Fruit fly (Drosophila melanogaster): Measurements from ENCODE around the gene Cisd2.

DNA sequence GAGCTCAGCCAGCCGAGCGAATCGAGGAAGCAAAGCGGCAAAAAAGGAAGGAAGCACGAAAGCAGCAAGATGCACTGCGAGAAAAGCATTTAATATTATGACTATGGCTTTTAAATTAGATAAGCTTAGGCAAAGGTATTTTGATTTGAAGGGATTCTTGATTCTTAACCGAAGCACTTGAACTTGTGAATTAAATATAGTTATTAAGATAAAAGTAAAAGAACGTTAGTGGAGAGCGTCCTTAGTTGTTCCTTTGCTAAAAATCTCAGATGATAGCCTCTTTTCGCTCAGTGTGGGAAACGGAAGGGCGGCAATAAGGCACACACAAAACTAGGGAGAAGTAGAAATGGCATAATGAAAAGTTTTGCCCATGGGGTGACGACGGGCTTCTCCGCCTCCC is 46.0 kb upstream of the Cisd2 start:
- TF ChIP-seq CG17806 (tag; optimal IDR thresholded peaks at IDR 0.05): peak; percentile 4
- TF ChIP-seq CG32121 (GFP tag; IDR thresholded peaks at IDR 0.05): no peak
- TF ChIP-seq Pif1A (GFP tag; optimal IDR thresholded peaks at IDR 0.05): no peak
- TF ChIP-seq rn (GFP tag; IDR thresholded peaks at IDR 0.05): no peak
- TF ChIP-seq CG8159 (tag; optimal IDR thresholded peaks at IDR 0.05): peak; percentile 36
- no peak for TF ChIP-seq CG14655 (GFP tag; optimal IDR thresholded peaks at IDR 0.05)
- TF ChIP-seq CG15710 (tag; optimal IDR thresholded peaks at IDR 0.05): no peak
- no peak for TF ChIP-seq CG4496 (GFP tag; IDR thresholded peaks at IDR 0.05)
- no peak for TF ChIP-seq CG12605 (GFP tag; IDR thresholded peaks at IDR 0.05)
- TF ChIP-seq CG13204 (GFP tag; optimal IDR thresholded peaks at IDR 0.05): no peak
- no peak for TF ChIP-seq EcR (GFP tag; optimal IDR thresholded peaks at IDR 0.05)
- no peak for TF ChIP-seq CG10348 (GFP tag; IDR thresholded peaks at IDR 0.05)
- no peak for TF ChIP-seq Pif1B (GFP tag; optimal IDR thresholded peaks at IDR 0.05)
- TF ChIP-seq CG9948 (tag; optimal IDR thresholded peaks at IDR 0.05): no peak

Measured in whole organism, pupa.